Worm (Caenorhabditis elegans): ENCODE results near the gene F41G3.21.

F41G3.21 gene

DNA sequence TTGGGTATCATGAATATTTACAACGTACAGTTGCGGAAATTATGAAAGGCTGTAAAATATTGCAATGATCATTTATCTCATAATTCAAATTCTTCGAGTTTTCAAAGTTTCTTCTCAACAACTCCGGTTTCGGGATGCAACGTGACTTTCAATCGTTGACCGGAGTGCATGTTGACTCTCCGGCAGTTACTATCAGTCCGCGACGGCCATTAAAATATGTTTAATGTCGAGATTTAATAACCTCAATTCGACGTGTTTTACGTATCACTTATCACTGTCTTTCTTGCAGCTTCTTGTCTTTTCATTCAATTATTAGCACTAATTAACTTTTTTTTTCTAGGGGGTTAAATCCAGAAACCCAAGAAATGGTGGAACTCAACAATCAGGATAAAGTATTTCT, 34.5 kb downstream of the F41G3.21 start, which contains the start of gene tsp-10:
TSS of gene tsp-10 (plus strand) at position 366 of the 400 bp plus-strand sequence.
- TF ChIP-seq unc-62 (GFP tag; optimal IDR thresholded peaks at IDR 0.05), result no peak

DNA sequence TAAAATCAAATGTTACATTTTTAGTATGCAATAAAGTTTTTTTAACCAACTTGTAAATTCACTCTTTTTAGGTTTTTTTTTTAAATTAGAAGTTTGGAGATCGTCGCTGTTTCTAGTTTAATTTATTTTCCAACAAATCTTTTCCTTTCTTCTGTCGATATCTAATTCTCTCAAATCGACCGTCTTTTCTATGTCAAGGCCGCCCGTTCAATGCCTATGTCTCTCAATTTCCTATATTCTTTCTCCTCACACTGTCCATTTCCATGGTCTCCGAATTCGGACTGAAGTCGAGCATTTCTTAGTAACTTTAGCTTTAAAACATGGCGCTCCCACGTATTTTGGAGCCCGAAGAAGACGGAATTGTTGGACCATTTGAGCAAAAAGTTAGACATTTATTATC, 36.1 kb downstream of the F41G3.21 start, which contains the start of the genes T14B4.5 and T14B4.20:
TSS of gene T14B4.5 (plus strand) at position 226 of the 400 bp plus-strand sequence.
TSS of gene T14B4.20 (plus strand) at position 264 of the 400 bp plus-strand sequence.
- no peak for TF ChIP-seq unc-62 (GFP tag; optimal IDR thresholded peaks at IDR 0.05)

DNA sequence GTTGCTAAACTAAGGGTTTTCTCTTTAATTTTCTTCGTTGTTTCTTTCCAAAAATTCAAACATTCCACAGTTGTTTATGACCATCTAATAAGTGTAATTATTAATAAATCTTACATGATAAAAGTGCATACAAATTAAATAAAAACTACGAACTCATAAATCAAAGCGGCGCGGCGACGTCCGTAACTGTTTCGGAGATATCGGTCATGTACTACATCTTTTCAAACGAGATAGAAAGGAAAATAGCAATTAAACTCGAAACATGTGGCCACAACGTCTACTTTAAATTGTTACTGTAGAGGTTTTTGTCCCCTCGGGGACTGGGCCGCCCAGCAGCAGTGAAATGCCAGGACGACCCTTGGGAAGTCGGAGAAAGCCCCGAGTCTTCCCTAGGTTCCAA, 36.9 kb downstream of the F41G3.21 start:
- TF ChIP-seq unc-62 (GFP tag; optimal IDR thresholded peaks at IDR 0.05), result no peak

DNA sequence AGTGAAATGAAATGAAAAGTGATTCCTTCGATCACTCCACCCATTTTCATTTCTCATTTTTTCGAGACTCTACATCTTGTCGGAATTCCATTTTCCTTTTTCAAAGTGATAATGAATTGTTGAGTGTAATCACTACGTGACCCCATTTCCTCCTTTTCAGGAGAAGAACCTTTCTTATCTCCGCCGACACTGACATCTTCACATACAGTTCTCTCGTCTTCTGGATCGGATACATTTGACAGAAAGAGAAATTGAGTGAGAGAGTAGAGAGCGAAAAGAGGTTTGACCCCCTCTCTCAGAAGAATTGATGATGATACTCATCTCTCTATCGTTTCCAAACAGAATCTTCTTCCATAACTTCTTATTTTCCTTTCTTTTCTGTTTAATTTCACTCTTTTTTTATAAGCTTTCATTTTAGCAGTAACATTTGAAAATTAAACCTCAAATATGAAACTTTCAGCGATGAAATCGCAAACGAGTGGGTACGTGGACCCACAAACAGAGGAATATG, 38.9 kb downstream of the F41G3.21 start, which contains the start of gene dpy-2:
TSS of gene dpy-2 (plus strand) at position 461 of the 511 bp plus-strand sequence.
- TF ChIP-seq unc-62 (GFP tag; optimal IDR thresholded peaks at IDR 0.05), result no peak

DNA sequence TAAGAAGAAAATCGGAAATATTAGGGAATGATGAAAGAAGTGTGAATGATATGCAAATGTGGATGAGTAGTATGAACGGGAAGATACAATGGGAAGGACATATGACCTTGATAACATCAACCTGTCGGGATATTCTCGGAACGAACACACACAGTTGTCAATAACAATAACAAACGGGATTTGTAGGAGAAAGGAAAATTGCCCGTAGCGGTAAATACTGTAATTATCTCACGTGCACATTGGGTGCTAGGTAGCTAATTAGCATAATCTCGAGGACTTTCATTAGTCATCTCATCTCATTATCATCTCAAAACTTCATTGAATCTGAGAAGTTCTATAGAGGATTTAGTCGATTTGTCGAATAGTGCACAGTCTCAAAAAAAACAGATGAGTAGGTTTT, 39.7 kb downstream of the F41G3.21 start:
- TF ChIP-seq unc-62 (GFP tag; optimal IDR thresholded peaks at IDR 0.05), result no peak

DNA sequence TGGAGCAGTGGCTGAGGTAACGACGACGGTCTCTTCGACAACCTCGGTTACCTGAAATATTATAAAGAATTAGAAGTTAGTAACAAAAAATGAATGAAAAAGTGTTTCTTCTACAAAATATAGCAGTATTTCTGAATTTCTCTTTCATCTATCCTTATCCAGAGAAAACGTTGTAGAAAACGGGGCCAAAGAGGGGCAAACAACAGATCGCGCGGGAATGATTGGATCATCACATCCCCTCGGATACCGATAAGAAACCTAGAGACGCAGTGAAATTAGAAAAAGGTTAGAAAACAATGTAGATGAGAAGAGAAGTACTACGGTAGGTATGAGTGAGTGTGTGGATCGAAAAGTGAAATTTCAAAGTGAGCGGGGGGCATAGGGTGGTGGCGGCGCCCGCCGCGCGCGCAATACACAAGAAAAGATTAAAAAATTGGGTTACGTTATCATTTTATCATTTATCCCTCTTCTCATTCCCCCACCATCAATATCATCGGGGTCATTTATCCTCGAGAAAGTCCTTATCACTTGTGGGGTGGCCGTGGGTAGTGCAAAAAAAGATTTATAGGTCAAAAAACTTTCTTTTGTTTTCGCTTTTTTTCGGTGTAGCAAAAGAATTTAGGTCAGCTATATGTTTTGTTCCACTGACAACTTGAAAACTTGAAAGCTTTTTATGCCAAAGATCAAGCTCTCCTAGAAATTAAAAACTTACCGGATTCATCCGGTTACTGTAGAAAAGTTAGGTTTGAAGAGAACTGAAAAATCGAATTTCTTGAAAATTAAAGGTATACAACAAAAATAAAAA, 40.4 kb downstream of the F41G3.21 start, which contains the start of the genes dpy-10 and T14B4.19:
TSS of gene dpy-10 (minus strand) at position 51 of the 805 bp plus-strand sequence.
TSS of gene T14B4.19 (minus strand) at position 755 of the 805 bp plus-strand sequence.
- no peak for TF ChIP-seq unc-62 (GFP tag; optimal IDR thresholded peaks at IDR 0.05)

DNA sequence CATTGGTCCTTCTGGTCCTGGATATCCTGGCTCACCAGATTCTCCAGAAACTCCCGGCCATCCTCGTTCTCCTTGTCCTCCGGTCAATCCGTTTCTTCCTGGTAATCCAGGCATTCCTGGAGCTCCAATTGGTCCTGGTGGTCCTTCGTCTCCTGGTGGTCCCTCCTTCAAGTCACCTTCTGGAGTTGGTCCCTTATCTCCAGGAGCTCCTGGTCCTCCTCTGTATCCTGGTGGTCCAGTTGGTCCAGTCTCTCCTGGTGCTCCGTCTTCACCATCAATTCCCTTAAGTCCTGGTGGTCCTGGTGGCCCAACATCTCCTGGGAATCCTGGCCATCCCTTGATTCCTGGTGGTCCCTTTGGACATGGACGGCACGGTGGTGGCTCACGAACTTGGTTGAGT, 42.2 kb downstream of the F41G3.21 start:
- TF ChIP-seq unc-62 (GFP tag; optimal IDR thresholded peaks at IDR 0.05), result no peak

DNA sequence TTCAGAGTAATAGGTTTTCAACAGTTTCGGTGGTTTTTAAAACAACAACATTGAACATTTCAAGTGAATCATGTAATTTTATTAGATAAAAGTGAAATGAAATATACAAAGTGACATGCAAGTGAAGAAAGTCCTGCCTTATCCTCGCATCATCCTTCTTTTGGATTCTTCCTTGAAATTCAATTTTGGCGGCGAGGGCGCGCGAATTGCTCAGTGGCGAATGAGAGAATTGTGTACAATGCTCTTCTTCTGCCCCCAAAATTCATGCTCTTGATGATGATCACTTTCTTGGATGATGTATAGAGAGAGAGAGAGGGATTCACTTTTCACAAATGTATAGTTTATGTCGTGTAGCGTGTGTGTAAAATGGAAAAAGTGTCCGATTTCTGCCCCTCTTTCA, 43.1 kb downstream of the F41G3.21 start:
- no peak for TF ChIP-seq unc-62 (GFP tag; optimal IDR thresholded peaks at IDR 0.05)

DNA sequence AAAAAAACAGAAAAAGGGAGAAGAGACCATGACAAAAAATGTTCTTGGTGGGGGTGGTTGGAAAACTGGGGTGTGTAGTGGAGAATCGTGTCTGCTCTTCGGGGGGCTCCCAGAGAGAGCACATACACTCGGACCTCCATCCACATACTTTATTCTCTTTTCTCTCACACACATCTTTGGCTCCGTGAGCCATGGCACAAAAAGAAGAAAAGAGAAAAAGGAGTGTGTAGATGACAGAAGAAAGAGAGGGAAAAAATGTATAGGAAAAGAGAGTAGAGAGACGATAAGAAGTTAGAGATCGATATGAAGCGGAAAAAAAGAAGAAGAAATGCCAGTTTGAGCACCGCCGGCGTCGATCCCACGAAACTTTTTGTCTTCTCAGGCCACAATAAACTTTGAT, 43.8 kb downstream of the F41G3.21 start:
- TF ChIP-seq unc-62 (GFP tag; optimal IDR thresholded peaks at IDR 0.05), result no peak

DNA sequence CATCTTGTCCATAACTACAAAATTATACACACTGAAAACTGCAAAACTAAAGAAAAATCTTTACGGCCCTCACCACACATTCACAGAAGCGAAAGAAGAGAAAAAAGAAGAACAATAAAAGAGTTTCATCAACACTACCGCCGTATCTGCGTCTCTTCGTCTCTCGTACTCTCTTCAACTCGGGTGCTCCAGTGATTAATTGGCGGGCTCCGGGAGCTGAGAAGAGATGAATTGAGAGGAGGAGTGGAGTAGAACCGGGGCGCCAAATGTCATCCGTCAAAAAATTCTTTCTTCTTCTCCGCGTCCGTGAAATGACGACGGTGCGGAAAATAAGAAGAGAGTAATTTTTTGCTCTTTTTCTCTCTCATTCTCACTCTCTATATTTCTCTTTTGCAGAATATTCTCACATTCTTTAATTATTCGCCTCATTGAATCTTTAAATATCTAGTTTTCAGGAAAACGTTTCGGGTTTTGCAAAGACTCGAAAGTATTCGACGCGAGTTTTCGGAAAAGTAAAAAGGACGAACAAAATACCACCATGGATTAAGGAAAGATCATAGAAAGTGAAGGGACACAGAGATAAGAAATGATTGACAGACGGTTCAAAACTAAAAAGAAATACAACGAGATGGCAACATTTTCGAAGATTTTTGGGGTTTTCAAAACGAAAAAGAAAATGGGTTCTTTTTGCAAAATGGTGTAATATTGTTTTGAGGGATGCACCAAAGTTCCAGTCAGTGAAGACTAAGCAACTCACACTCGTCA, 45.1 kb downstream of the F41G3.21 start:
- TF ChIP-seq unc-62 (GFP tag; optimal IDR thresholded peaks at IDR 0.05), result no peak

DNA sequence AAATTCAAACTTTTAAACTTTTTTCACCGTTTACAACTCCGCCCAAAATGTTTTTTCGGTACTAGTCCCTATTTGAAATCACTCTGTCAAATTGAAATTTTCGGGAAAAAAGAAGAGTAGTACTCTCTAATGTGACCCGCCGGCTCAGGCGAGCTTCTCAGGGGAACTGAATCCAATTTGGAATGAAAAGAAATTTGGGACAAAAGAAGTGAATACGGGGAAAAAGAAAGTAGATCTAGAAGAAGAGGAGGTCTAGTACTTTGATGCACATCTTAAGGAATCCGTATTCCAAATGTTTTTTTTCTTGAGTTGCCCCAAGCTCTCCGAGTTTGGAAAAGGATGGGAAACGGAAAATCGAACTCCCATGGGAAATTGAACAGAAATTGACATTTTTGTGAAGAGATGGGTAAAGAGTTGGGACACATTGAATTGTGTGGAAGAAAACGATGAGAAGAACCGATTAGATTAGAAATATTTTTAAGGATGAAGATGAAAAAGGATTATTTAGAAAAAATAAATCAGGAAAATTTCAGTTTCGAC, 46.1 kb downstream of the F41G3.21 start:
- TF ChIP-seq unc-62 (GFP tag; optimal IDR thresholded peaks at IDR 0.05), result no peak

DNA sequence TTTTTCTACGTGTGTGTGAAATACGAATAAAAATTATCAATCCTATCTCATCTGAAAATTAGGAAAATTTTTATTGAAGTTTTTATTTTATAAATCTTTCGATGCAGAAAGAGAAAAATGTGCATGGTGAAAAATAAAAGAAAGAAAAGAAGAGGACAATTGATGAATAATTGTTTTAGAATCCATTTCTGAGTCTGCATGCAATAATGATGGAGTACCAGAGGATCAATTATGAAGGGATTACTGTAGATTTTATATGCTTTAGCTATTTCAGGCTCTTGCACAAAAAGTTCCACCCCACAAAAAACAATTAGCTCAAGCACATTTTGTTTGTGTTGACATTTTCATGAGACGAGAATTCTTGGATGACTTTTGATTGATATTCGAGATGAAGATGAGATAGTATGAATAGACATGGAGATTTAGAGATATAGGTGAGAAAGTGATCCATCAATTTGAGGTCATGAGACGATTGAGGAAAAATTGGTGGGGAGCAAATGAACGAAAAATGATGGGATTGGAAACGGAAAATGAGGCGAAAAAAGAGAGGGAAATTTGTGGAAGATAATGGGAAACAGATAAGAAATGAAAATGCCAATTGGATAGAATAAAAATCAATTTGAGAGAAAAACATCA, 47.0 kb downstream of the F41G3.21 start, which contains the start of gene rpy-1:
TSS of gene rpy-1 (minus strand) at position 51 of the 636 bp plus-strand sequence.
- no peak for TF ChIP-seq unc-62 (GFP tag; optimal IDR thresholded peaks at IDR 0.05)
